Fruit fly (Drosophila melanogaster): ENCODE data around the gene U4-U6-60K.

Gene U4-U6-60K

DNA sequence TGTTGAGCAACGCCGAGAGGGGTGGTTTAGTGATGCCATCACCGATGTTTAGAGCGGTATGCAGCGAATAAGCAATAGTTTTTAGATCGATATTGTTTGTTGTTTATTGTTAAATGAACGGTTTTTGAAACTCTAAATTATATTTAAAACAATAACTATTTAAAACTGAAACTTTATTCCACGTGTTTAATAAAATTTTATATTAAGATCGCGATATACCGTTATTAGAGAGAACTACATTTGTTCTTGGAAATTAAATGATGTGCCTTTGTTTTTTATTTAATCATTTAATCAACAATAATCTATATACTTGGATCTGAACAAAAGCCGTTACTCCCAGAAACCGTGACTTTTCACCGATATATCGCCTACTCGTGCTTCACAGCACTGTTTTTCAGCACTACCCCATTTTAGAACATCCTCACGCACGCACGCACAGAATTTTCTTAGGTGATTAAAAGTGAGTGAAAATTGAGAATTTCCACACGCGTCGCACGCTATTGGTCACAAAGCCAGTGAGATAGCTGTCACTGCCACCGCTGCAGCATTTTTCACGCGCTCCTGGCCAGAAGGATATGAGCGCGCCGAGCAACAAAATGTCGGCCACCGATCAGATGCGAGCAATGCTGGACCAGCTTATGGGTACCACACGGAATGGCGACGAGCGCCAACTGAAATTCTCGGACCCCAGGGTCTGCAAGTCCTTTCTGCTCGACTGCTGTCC is at the start of gene U4-U6-60K, which contains the start of gene CG7564:
U4-U6-60K (minus strand) TSS at position 20 of the 724 bp plus-strand sequence.
CG7564 (plus strand) TSS at position 406 of the 724 bp plus-strand sequence.
- peak; percentile 61 for TF ChIP-seq hkb (optimal IDR thresholded peaks at IDR 0.05)
- no peak for TF ChIP-seq hkb (GFP tag; IDR thresholded peaks at IDR 0.05)
- TF ChIP-seq Antp (GFP tag; optimal IDR thresholded peaks at IDR 0.05), result peak; percentile 53
- TF ChIP-seq Dip3 (GFP tag; optimal IDR thresholded peaks at IDR 0.05), result peak; percentile 53
- TF ChIP-seq CG1603 (tag; optimal IDR thresholded peaks at IDR 0.05), result peak; percentile 44
- TF ChIP-seq Sox100B (GFP tag; optimal IDR thresholded peaks at IDR 0.05), result no peak
- peak; percentile 41 for TF ChIP-seq CG13624 (GFP tag; optimal IDR thresholded peaks at IDR 0.05)
- TF ChIP-seq Opbp (GFP tag; IDR thresholded peaks at IDR 0.05; ENCODE audit: partially characterized antibody), result peak; percentile 97
- no peak for TF ChIP-seq BtbVII (GFP tag; optimal IDR thresholded peaks at IDR 0.05)
- peak; percentile 92 for TF ChIP-seq CG7963 (GFP tag; IDR thresholded peaks at IDR 0.05; ENCODE audit: partially characterized antibody)
- peak; percentile 42 for TF ChIP-seq CG15011 (GFP tag; optimal IDR thresholded peaks at IDR 0.05)
- peak; percentile 23 for TF ChIP-seq CG6854 (GFP tag; optimal IDR thresholded peaks at IDR 0.05)
- peak; percentile 80; the same call in 3 of the 4 replicates for TF ChIP-seq Gug (GFP tag; IDR thresholded peaks at IDR 0.05)
- no peak for TF ChIP-seq zfh1 (GFP tag; IDR thresholded peaks at IDR 0.05)
- peak; percentile 46 for TF ChIP-seq trh (GFP tag; optimal IDR thresholded peaks at IDR 0.05)
- peak; percentile 99 for TF ChIP-seq inv (GFP tag; IDR thresholded peaks at IDR 0.05; ENCODE audit: partially characterized antibody)
- peak; percentile 63 for TF ChIP-seq CG30020 (tag; optimal IDR thresholded peaks at IDR 0.05)
- TF ChIP-seq Ravus (GFP tag; IDR thresholded peaks at IDR 0.05), result no peak
- peak; percentile 95 for TF ChIP-seq CG9932 (GFP tag; IDR thresholded peaks at IDR 0.05)
- peak; percentile 65 for TF ChIP-seq CG8924 (tag; optimal IDR thresholded peaks at IDR 0.05)
- TF ChIP-seq CG13123 (GFP tag; optimal IDR thresholded peaks at IDR 0.05), result peak; percentile 15
- peak; percentile 15 for TF ChIP-seq tup (GFP tag; optimal IDR thresholded peaks at IDR 0.05)
- no peak for TF ChIP-seq wdn (GFP tag; IDR thresholded peaks at IDR 0.05)
- peak; percentile 99 for TF ChIP-seq BEAF-32 (GFP tag; optimal IDR thresholded peaks at IDR 0.05)
- peak; percentile 73 for TF ChIP-seq CG12391 (tag; optimal IDR thresholded peaks at IDR 0.05)
- 0 out of 2 replicates have a peak, but pooled peaks have one; percentile 11 for TF ChIP-seq CG4730 (GFP tag; IDR thresholded peaks at IDR 0.05)
- peak; percentile 32 for TF ChIP-seq Atf-2 (GFP tag; optimal IDR thresholded peaks at IDR 0.05)
- no peak for TF ChIP-seq her (GFP tag; optimal IDR thresholded peaks at IDR 0.05)
- TF ChIP-seq CG11560 (tag; IDR thresholded peaks at IDR 0.05), result no peak
- TF ChIP-seq CG2889 (GFP tag; IDR thresholded peaks at IDR 0.05), result no peak
- TF ChIP-seq CG17359 (tag; optimal IDR thresholded peaks at IDR 0.05), result peak; percentile 9
- TF ChIP-seq CG30431 (GFP tag; optimal IDR thresholded peaks at IDR 0.05), result peak; percentile 53
- no peak for TF ChIP-seq chif (GFP tag; optimal IDR thresholded peaks at IDR 0.05)
- peak; percentile 56 for TF ChIP-seq Elba2 (GFP tag; optimal IDR thresholded peaks at IDR 0.05)
- peak; percentile 41; the same call in 1 of the 2 replicates for TF ChIP-seq CG6272 (GFP tag; IDR thresholded peaks at IDR 0.05)
- TF ChIP-seq slou (GFP tag; optimal IDR thresholded peaks at IDR 0.05), result peak; percentile 70
- peak; percentile 23 for TF ChIP-seq Side (GFP tag; optimal IDR thresholded peaks at IDR 0.05)
- TF ChIP-seq tx (GFP tag; optimal IDR thresholded peaks at IDR 0.05), result peak; percentile 38
- TF ChIP-seq cato (GFP tag; optimal IDR thresholded peaks at IDR 0.05; ENCODE audit: borderline replicate concordance), result peak; percentile 64
- TF ChIP-seq CG8944 (GFP tag; optimal IDR thresholded peaks at IDR 0.05), result peak; percentile 28
- no peak for TF ChIP-seq NC2α (GFP tag; optimal IDR thresholded peaks at IDR 0.05)
- peak; percentile 90 for TF ChIP-seq sens (GFP tag)
- TF ChIP-seq kah (GFP tag; optimal IDR thresholded peaks at IDR 0.05), result no peak
- TF ChIP-seq Abd-B (GFP tag; optimal IDR thresholded peaks at IDR 0.05), result peak; percentile 63
- TF ChIP-seq sr (GFP tag; IDR thresholded peaks at IDR 0.05), result no peak
- peak; percentile 70 for TF ChIP-seq kay (GFP tag; optimal IDR thresholded peaks at IDR 0.05)
- peak; percentile 91 for TF ChIP-seq row (GFP tag; IDR thresholded peaks at IDR 0.05)
- TF ChIP-seq CG1647 (GFP tag; optimal IDR thresholded peaks at IDR 0.05), result peak; percentile 66
- no peak for TF ChIP-seq dan (GFP tag; IDR thresholded peaks at IDR 0.05)
- TF ChIP-seq bowl (GFP tag; IDR thresholded peaks at IDR 0.05), result no peak
- TF ChIP-seq CG1024 (GFP tag; IDR thresholded peaks at IDR 0.05), result 0 out of 2 replicates have a peak, but pooled peaks have one; percentile 34
